Worm (Caenorhabditis elegans) whole organism, L4 larva: ENCODE results near the gene C50B8.5.

Experiments
- Y105C5A.15 ChIP-seq: fragments of 200-800 bp; sonication (Bioruptor generic); IDR thresholded peaks from 2 replicates; pipeline ENCODE4 v1.3.6; 2022; ENCODE audit warnings: missing genetic modification characterization, missing compliant biosample characterization
- ZK546.5 ChIP-seq, 2 experiments: sonication (generic microtip); optimal IDR thresholded peaks; 2 replicates each; lab custom pipeline; 2017; ENCODE audit warnings: missing biosample characterization in 2 of 2, missing genetic modification characterization in 2 of 2
- dpl-1 ChIP-seq: fragments of 150-350 bp; optimal IDR thresholded peaks from 2 replicates; lab custom pipeline; 2014; ENCODE audit warnings: missing biosample characterization, missing genetic modification reagents, missing genetic modification characterization
- lsy-2 ChIP-seq, 2 experiments: fragments of 150-350 bp in 1 of 2; sonication (generic microtip) in 1 of 2; optimal IDR thresholded peaks; 2 replicates each; lab custom pipeline; 2014 to 2017; ENCODE audit warnings: missing biosample characterization in 2 of 2, missing genetic modification characterization in 2 of 2
- mep-1 ChIP-seq: fragments of 150-350 bp; sonication (generic microtip); optimal IDR thresholded peaks from 3 replicates; lab custom pipeline; 2014; ENCODE audit warnings: missing biosample characterization, missing genetic modification characterization

DNA sequence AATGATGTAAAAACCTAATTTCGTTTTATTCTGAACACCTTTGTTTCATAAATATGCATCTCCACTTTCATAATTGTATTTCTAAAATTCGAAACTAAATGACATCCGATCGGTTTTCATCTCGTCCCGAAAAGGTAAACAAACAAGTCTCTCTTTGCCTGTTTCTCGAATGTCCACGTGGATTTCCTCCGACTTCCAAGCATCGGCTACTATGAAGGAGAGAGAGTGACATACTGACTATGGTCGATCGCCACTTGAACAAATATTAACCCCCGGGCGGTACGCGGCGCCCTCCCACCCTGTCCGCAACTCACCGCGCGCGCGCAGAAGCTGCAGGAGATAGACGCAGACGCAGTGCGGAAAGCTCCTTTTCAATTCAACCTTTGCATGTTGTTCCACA, 4.9 kb upstream of the C50B8.5 start:
- no peak for TF ChIP-seq ZK546.5 (tag; optimal IDR thresholded peaks at IDR 0.05; lab: Kevin White, UChicago)
- no peak for TF ChIP-seq Y105C5A.15 (GFP tag; lab: Robert Waterston, UW)
- TF ChIP-seq dpl-1 (GFP tag; lab: Kevin White, UChicago): no peak
- TF ChIP-seq lsy-2 (tag; optimal IDR thresholded peaks at IDR 0.05; lab: Kevin White, UChicago): no peak
- TF ChIP-seq mep-1 (tag; lab: Kevin White, UChicago): no peak
